Fruit fly (Drosophila melanogaster): Measurements from ENCODE around the gene Daxx.

The Daxx gene

dm6 chr2L:6534125-6534815, 53.5 kb downstream of the Daxx start (continued):
- TF ChIP-seq ind (GFP tag; optimal IDR thresholded peaks at IDR 0.05): no peak
- no peak for TF ChIP-seq esg (GFP tag; conservative IDR thresholded peaks at IDR 0.05)
- TF ChIP-seq CG8359 (GFP tag; optimal IDR thresholded peaks at IDR 0.05; ENCODE audit: borderline replicate concordance): no peak
- no peak for TF ChIP-seq gt (GFP tag; IDR thresholded peaks at IDR 0.05)
- no peak for TF ChIP-seq ase (GFP tag; IDR thresholded peaks at IDR 0.05)
- no peak for TF ChIP-seq CG14965 (GFP tag; optimal IDR thresholded peaks at IDR 0.05; ENCODE audit: borderline replicate concordance)
- peak; percentile 58 for TF ChIP-seq kni (GFP tag; optimal IDR thresholded peaks at IDR 0.05)
- TF ChIP-seq Mrtf (GFP tag; IDR thresholded peaks at IDR 0.05): no peak
- no peak for TF ChIP-seq CG9876 (GFP tag; optimal IDR thresholded peaks at IDR 0.05)
- 0 out of 2 replicates have a peak, but pooled peaks have one; percentile 13 for TF ChIP-seq Awh (GFP tag; IDR thresholded peaks at IDR 0.05)
- TF ChIP-seq hth (optimal IDR thresholded peaks at IDR 0.05): no peak
- TF ChIP-seq ac (GFP tag; optimal IDR thresholded peaks at IDR 0.05): no peak
- TF ChIP-seq bcd (GFP tag; optimal IDR thresholded peaks at IDR 0.05): no peak
- TF ChIP-seq Eip74EF (GFP tag; optimal IDR thresholded peaks at IDR 0.05): no peak
- TF ChIP-seq ewg (GFP tag; optimal IDR thresholded peaks at IDR 0.05): no peak
- peak; percentile 47 for TF ChIP-seq abd-A (tag; optimal IDR thresholded peaks at IDR 0.05)
- TF ChIP-seq B-H2 (GFP tag; optimal IDR thresholded peaks at IDR 0.05): no peak
- no peak for TF ChIP-seq psq (GFP tag; optimal IDR thresholded peaks at IDR 0.05)
- TF ChIP-seq oc (tag; optimal IDR thresholded peaks at IDR 0.05): peak; percentile 80
- no peak for TF ChIP-seq dan (GFP tag; IDR thresholded peaks at IDR 0.05)
- no peak for TF ChIP-seq CG4730 (GFP tag; IDR thresholded peaks at IDR 0.05)
- no peak for TF ChIP-seq Xbp1 (GFP tag; optimal IDR thresholded peaks at IDR 0.05)
- no peak for TF ChIP-seq zfh1 (GFP tag; IDR thresholded peaks at IDR 0.05)
- TF ChIP-seq jing (GFP tag; optimal IDR thresholded peaks at IDR 0.05): no peak
- TF ChIP-seq H15 (GFP tag; IDR thresholded peaks at IDR 0.05): no peak
- TF ChIP-seq CG6175 (GFP tag; IDR thresholded peaks at IDR 0.05): no peak
- TF ChIP-seq fu2 (GFP tag; optimal IDR thresholded peaks at IDR 0.05): no peak
- no peak for TF ChIP-seq jigr1 (GFP tag; IDR thresholded peaks at IDR 0.05)
- no peak for TF ChIP-seq Rfx (GFP tag; IDR thresholded peaks at IDR 0.05)
- TF ChIP-seq Optix (GFP tag; IDR thresholded peaks at IDR 0.05): no peak
- no peak for TF ChIP-seq mam (GFP tag; optimal IDR thresholded peaks at IDR 0.05)
- TF ChIP-seq gro (GFP tag; optimal IDR thresholded peaks at IDR 0.05): no peak
- TF ChIP-seq sqz (GFP tag; optimal IDR thresholded peaks at IDR 0.05): peak; percentile 41
- no peak for TF ChIP-seq gem (tag; optimal IDR thresholded peaks at IDR 0.05)
- no peak for TF ChIP-seq Bteb2 (GFP tag; optimal IDR thresholded peaks at IDR 0.05)
- no peak for TF ChIP-seq CG16813 (GFP tag; IDR thresholded peaks at IDR 0.05; ENCODE audit: partially characterized antibody)
- TF ChIP-seq salm (tag; optimal IDR thresholded peaks at IDR 0.05): no peak
- TF ChIP-seq CG13775 (GFP tag; optimal IDR thresholded peaks at IDR 0.05): no peak
- no peak for TF ChIP-seq CG4820 (GFP tag; optimal IDR thresholded peaks at IDR 0.05)
- TF ChIP-seq Elba2 (GFP tag; optimal IDR thresholded peaks at IDR 0.05): no peak
- TF ChIP-seq bsh (GFP tag; optimal IDR thresholded peaks at IDR 0.05): no peak
- no peak for TF ChIP-seq gfzf (GFP tag; optimal IDR thresholded peaks at IDR 0.05)
- TF ChIP-seq grn (GFP tag; optimal IDR thresholded peaks at IDR 0.05): peak; percentile 96
- no peak for TF ChIP-seq CG15073 (GFP tag; optimal IDR thresholded peaks at IDR 0.05)
- no peak for TF ChIP-seq Ravus (GFP tag; IDR thresholded peaks at IDR 0.05)
- TF ChIP-seq CG12659 (GFP tag; optimal IDR thresholded peaks at IDR 0.05): no peak
- TF ChIP-seq chm (GFP tag; IDR thresholded peaks at IDR 0.05): no peak
- no peak for TF ChIP-seq eyg (GFP tag; optimal IDR thresholded peaks at IDR 0.05)
- TF ChIP-seq Poxn (GFP tag; IDR thresholded peaks at IDR 0.05): no peak
- no peak for TF ChIP-seq CG5245 (GFP tag; optimal IDR thresholded peaks at IDR 0.05)
- no peak for TF ChIP-seq Tbp (GFP tag; optimal IDR thresholded peaks at IDR 0.05)

Measured in whole organism, embryonic.